Fruit fly (Drosophila melanogaster) whole organism, prepupa: ENCODE data around the gene CG10660.

ENCODE experiments used
- Blimp-1 ChIP-seq: fragments of 200-800 bp; sonication (Bioruptor generic); optimal IDR thresholded peaks from 3 replicates; lab custom pipeline; 2017; ENCODE audit warnings: missing biosample characterization, missing genetic modification characterization, mild to moderate bottlenecking, moderate library complexity, missing genetic modification reagents
- CG10631 ChIP-seq: fragments of 200-800 bp; sonication (Bioruptor generic); optimal IDR thresholded peaks from 2 replicates; lab custom pipeline; 2016; ENCODE audit warnings: missing biosample characterization, missing genetic modification characterization
- CG10669 ChIP-seq: fragments of 200-800 bp; sonication (Bioruptor generic); optimal IDR thresholded peaks from 3 replicates; lab custom pipeline; 2018; ENCODE audit warnings: missing biosample characterization, mild to moderate bottlenecking, missing genetic modification characterization, moderate library complexity
- CG11762 ChIP-seq: fragments of 200-800 bp; sonication (Bioruptor generic); optimal IDR thresholded peaks from 3 replicates; lab custom pipeline; 2016; ENCODE audit warnings: missing biosample characterization, missing genetic modification characterization; ENCODE audit not compliant: insufficient read depth
- CG1621 ChIP-seq: fragments of 200-800 bp; sonication (Bioruptor generic); optimal IDR thresholded peaks from 3 replicates; lab custom pipeline; 2018; ENCODE audit warnings: missing biosample characterization, mild to moderate bottlenecking, missing genetic modification characterization
- CG16779 ChIP-seq: fragments of 200-800 bp; sonication (Bioruptor generic); optimal IDR thresholded peaks from 3 replicates; lab custom pipeline; 2017; ENCODE audit warnings: missing biosample characterization, mild to moderate bottlenecking, missing genetic modification characterization
- CG3032 ChIP-seq: fragments of 200-800 bp; optimal IDR thresholded peaks from 2 replicates; lab custom pipeline; 2019; ENCODE audit warnings: missing biosample characterization, mild to moderate bottlenecking, missing genetic modification characterization, moderate library complexity
- CG31627 ChIP-seq: fragments of 200-800 bp; sonication (Bioruptor generic); optimal IDR thresholded peaks from 3 replicates; lab custom pipeline; 2016; ENCODE audit warnings: missing biosample characterization, missing genetic modification characterization
- CG34406 ChIP-seq: fragments of 200-800 bp; sonication (Bioruptor generic); optimal IDR thresholded peaks from 3 replicates; lab custom pipeline; 2016; ENCODE audit warnings: missing biosample characterization, missing genetic modification characterization
- CG4318 ChIP-seq: fragments of 200-800 bp; sonication (Bioruptor generic); optimal IDR thresholded peaks from 3 replicates; lab custom pipeline; 2017; ENCODE audit warnings: missing biosample characterization, mild to moderate bottlenecking, missing genetic modification characterization
- CG6163 ChIP-seq: fragments of 200-800 bp; sonication (Bioruptor generic); IDR thresholded peaks from 3 replicates; pipeline ENCODE4 v1.3.6; 2022; ENCODE audit warnings: missing biosample characterization, missing genetic modification characterization
- CG6276 ChIP-seq: fragments of 200-800 bp; sonication (Bioruptor generic); optimal IDR thresholded peaks from 2 replicates; lab custom pipeline; 2017; ENCODE audit warnings: missing biosample characterization, mild to moderate bottlenecking, missing genetic modification characterization
- CG6792 ChIP-seq: fragments of 200-800 bp; sonication (Bioruptor generic); optimal IDR thresholded peaks from 3 replicates; lab custom pipeline; 2016; ENCODE audit warnings: missing biosample characterization, missing genetic modification characterization
- CG6808 ChIP-seq: fragments of 200-800 bp; sonication (Bioruptor generic); optimal IDR thresholded peaks from 3 replicates; lab custom pipeline; 2017; ENCODE audit warnings: missing biosample characterization, missing genetic modification characterization, mild to moderate bottlenecking, moderate library complexity, missing genetic modification reagents
- CG7368 ChIP-seq: fragments of 200-800 bp; sonication (Bioruptor generic); optimal IDR thresholded peaks from 3 replicates; lab custom pipeline; 2016; ENCODE audit warnings: missing biosample characterization, missing genetic modification characterization
- CG8119 ChIP-seq: fragments of 200-800 bp; sonication (Bioruptor generic); IDR thresholded peaks from 3 replicates; pipeline ENCODE4 v1.3.6; 2022; ENCODE audit warnings: missing biosample characterization, missing genetic modification characterization
- CG8319 ChIP-seq: fragments of 200-800 bp; sonication (Bioruptor generic); optimal IDR thresholded peaks from 3 replicates; lab custom pipeline; 2016; ENCODE audit warnings: missing biosample characterization, missing genetic modification characterization
- CG8632 ChIP-seq: fragments of 200-800 bp; sonication (Bioruptor generic); optimal IDR thresholded peaks from 3 replicates; lab custom pipeline; 2016; ENCODE audit warnings: missing biosample characterization, missing genetic modification characterization
- CG9139 ChIP-seq: fragments of 200-800 bp; sonication (Bioruptor generic); optimal IDR thresholded peaks from 3 replicates; lab custom pipeline; 2017; ENCODE audit warnings: missing biosample characterization, mild to moderate bottlenecking, missing genetic modification characterization
- Eip75B ChIP-seq: fragments of 200-800 bp; sonication (Bioruptor generic); optimal IDR thresholded peaks from 3 replicates; lab custom pipeline; 2016; ENCODE audit warnings: missing biosample characterization, missing genetic modification characterization
- Eip78C ChIP-seq: fragments of 200-800 bp; sonication (Bioruptor generic); peaks from one replicate; lab custom pipeline; 2016; ENCODE audit warnings: missing biosample characterization, missing genetic modification characterization
- Eip93F ChIP-seq: fragments of 200-800 bp; sonication (Bioruptor generic); optimal IDR thresholded peaks from 2 replicates; lab custom pipeline; 2016; ENCODE audit warnings: missing biosample characterization, mild to moderate bottlenecking, missing genetic modification characterization
- Ets21C ChIP-seq: fragments of 200-800 bp; sonication (Bioruptor generic); optimal IDR thresholded peaks from 3 replicates; lab custom pipeline; 2016; ENCODE audit warnings: missing biosample characterization, missing genetic modification characterization
- Ets96B ChIP-seq: fragments of 200-800 bp; optimal IDR thresholded peaks from 2 replicates; lab custom pipeline; 2019; ENCODE audit warnings: missing biosample characterization, mild to moderate bottlenecking, missing genetic modification characterization, moderate library complexity
- Gug ChIP-seq: fragments of 200-800 bp; sonication (Bioruptor generic); IDR thresholded peaks from 2 replicates; pipeline ENCODE4 v1.3.6; 2022; ENCODE audit warnings: missing biosample characterization, missing genetic modification characterization
- Hr38 ChIP-seq: sonication (Bioruptor generic); optimal IDR thresholded peaks from 2 replicates; lab custom pipeline; 2016; ENCODE audit warnings: missing biosample characterization, missing genetic modification characterization
- Hr39 ChIP-seq: fragments of 200-800 bp; sonication (Bioruptor generic); optimal IDR thresholded peaks from 2 replicates; lab custom pipeline; 2016; ENCODE audit warnings: missing biosample characterization, missing genetic modification characterization
- Hr4 ChIP-seq: fragments of 200-800 bp; sonication (Bioruptor generic); optimal IDR thresholded peaks from 3 replicates; lab custom pipeline; 2016; ENCODE audit warnings: missing biosample characterization, missing genetic modification characterization
- Lpt ChIP-seq: fragments of 200-800 bp; sonication (Bioruptor generic); optimal IDR thresholded peaks from 3 replicates; lab custom pipeline; 2016; ENCODE audit warnings: missing biosample characterization, missing genetic modification characterization
- OdsH ChIP-seq: fragments of 200-800 bp; sonication (Bioruptor generic); optimal IDR thresholded peaks from 3 replicates; lab custom pipeline; 2016; ENCODE audit warnings: missing biosample characterization, missing genetic modification characterization
- Smox ChIP-seq: fragments of 200-800 bp; sonication (Bioruptor generic); optimal IDR thresholded peaks from 3 replicates; lab custom pipeline; 2016; ENCODE audit warnings: missing biosample characterization, missing genetic modification characterization
- Sox14 ChIP-seq: fragments of 200-800 bp; sonication (Bioruptor generic); optimal IDR thresholded peaks from 3 replicates; lab custom pipeline; 2016; ENCODE audit warnings: missing biosample characterization, missing genetic modification characterization
- Sox15 ChIP-seq: fragments of 200-800 bp; sonication (Bioruptor generic); optimal IDR thresholded peaks from 3 replicates; lab custom pipeline; 2016; ENCODE audit warnings: missing biosample characterization, missing genetic modification characterization
- achi ChIP-seq: fragments of 200-800 bp; sonication (Bioruptor generic); optimal IDR thresholded peaks from 3 replicates; lab custom pipeline; 2016; ENCODE audit warnings: missing biosample characterization, missing genetic modification characterization
- cyc ChIP-seq: fragments of 200-800 bp; sonication (Bioruptor generic); optimal IDR thresholded peaks from 3 replicates; lab custom pipeline; 2016; ENCODE audit warnings: missing biosample characterization, missing genetic modification characterization
- dac ChIP-seq: fragments of 200-800 bp; sonication (Bioruptor generic); optimal IDR thresholded peaks from 2 replicates; lab custom pipeline; 2017; ENCODE audit warnings: missing biosample characterization, mild to moderate bottlenecking, missing genetic modification characterization
- dsx ChIP-seq: fragments of 200-800 bp; optimal IDR thresholded peaks from 3 replicates; lab custom pipeline; 2019; ENCODE audit warnings: missing biosample characterization, mild to moderate bottlenecking, missing genetic modification characterization, moderate library complexity; ENCODE audit not compliant: poor library complexity, severe bottlenecking
- eg ChIP-seq: fragments of 200-800 bp; sonication (Bioruptor generic); IDR thresholded peaks from 3 replicates; pipeline ENCODE4 v1.3.6; 2022; ENCODE audit warnings: missing biosample characterization, missing genetic modification characterization
- esn ChIP-seq: fragments of 200-800 bp; sonication (Bioruptor generic); optimal IDR thresholded peaks from 2 replicates; lab custom pipeline; 2016; ENCODE audit warnings: missing biosample characterization, mild to moderate bottlenecking, missing genetic modification characterization, moderate library complexity
- fd59A ChIP-seq: fragments of 200-800 bp; sonication (Bioruptor generic); optimal IDR thresholded peaks from 2 replicates; lab custom pipeline; 2017; ENCODE audit warnings: missing biosample characterization, mild to moderate bottlenecking, missing genetic modification characterization, missing genetic modification reagents
- fd85E ChIP-seq: fragments of 200-800 bp; sonication (Bioruptor generic); optimal IDR thresholded peaks from 3 replicates; lab custom pipeline; 2016; ENCODE audit warnings: missing biosample characterization, missing genetic modification characterization
- lz ChIP-seq: fragments of 200-800 bp; sonication (Bioruptor generic); optimal IDR thresholded peaks from 3 replicates; lab custom pipeline; 2016; ENCODE audit warnings: missing biosample characterization, missing genetic modification characterization
- net ChIP-seq: fragments of 200-800 bp; sonication (Bioruptor generic); optimal IDR thresholded peaks from 3 replicates; lab custom pipeline; 2016; ENCODE audit warnings: missing biosample characterization, missing genetic modification characterization
- pdm3 ChIP-seq: fragments of 200-800 bp; sonication (Bioruptor generic); optimal IDR thresholded peaks from 3 replicates; lab custom pipeline; 2016; ENCODE audit warnings: missing biosample characterization, missing genetic modification characterization
- salr ChIP-seq, 2 experiments: fragments of 200-800 bp; sonication (Bioruptor generic); optimal IDR thresholded peaks; 3 replicates each; lab custom pipeline; 2016 to 2018; ENCODE audit warnings: missing biosample characterization in 2 of 2, missing genetic modification characterization in 2 of 2, mild to moderate bottlenecking in 1 of 2
- spab ChIP-seq: fragments of 200-800 bp; sonication (Bioruptor generic); optimal IDR thresholded peaks from 2 replicates; lab custom pipeline; 2017; ENCODE audit warnings: missing biosample characterization, mild to moderate bottlenecking, missing genetic modification characterization, missing genetic modification reagents
- ss ChIP-seq, 2 experiments: fragments of 200-800 bp; sonication (Bioruptor generic); optimal IDR thresholded peaks; 2 replicates in 1 of 2; 3 replicates in 1 of 2; lab custom pipeline; 2017 to 2018; ENCODE audit warnings: mild to moderate bottlenecking in 2 of 2, missing biosample characterization in 2 of 2, missing genetic modification characterization in 2 of 2, moderate library complexity in 1 of 2
- svp ChIP-seq: fragments of 200-800 bp; sonication (Bioruptor generic); peaks from one replicate; lab custom pipeline; 2016; ENCODE audit warnings: missing biosample characterization, missing genetic modification characterization
- topi ChIP-seq: fragments of 200-800 bp; sonication (Bioruptor generic); optimal IDR thresholded peaks from 3 replicates; lab custom pipeline; 2016; ENCODE audit warnings: missing biosample characterization, missing genetic modification characterization
- vri ChIP-seq: fragments of 200-800 bp; sonication (Bioruptor generic); optimal IDR thresholded peaks from 3 replicates; lab custom pipeline; 2016; ENCODE audit warnings: missing biosample characterization, mild to moderate bottlenecking, missing genetic modification characterization

The CG10660 gene

DNA sequence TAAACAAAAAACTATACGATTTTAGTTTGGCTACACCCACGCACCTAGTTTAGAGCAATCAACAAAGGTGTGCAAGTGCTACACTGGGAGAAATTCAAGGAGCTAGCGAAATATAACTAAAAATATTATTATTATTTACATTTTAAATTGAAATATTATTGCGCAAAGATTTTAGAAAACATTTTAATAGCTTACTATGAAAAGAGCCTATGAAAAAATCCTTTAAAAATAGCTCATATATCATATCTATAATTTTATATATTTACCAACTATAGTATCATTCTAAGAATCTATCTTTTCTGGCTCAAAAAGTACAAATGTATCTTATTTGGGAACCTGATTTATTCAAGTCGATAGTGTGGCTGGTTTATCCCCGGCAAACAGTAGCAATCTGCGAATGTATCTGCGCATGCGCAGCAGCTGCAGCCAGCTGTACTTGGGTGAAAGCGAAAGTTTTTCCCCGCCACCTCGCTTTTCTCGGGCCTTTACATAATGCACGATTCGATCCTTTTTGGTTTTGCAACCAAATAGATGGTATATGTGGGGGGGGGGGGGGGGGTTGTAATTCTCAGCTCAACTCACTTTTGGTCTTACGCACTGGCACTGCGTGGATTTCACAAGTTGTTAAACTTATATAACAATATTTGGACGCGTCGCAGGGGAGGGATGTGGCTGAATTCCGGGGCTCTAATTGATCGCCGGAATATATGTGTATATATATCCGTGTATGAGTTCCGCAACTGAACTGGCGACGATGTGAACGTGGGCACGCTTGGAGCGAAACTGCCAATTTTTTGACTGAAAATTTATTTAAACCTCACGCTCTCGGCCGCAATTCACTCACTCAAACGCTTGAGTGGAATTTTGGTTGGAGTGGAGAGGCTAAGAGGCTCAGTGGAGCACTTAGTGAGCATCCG is 6.2 kb upstream of the CG10660 start, which contains the start of gene CG10657:
Gene CG10657, minus strand, starts transcription at position 789 of the 917 bp plus-strand sequence.
- TF ChIP-seq fd59A, result no peak
- peak; percentile 30 for TF ChIP-seq OdsH (GFP tag; lab: Kevin White, UChicago)
- TF ChIP-seq CG4318 (GFP tag; lab: Kevin White, UChicago), result no peak
- peak; percentile 28 for TF ChIP-seq CG1621 (tag; lab: Kevin White, UChicago)
- peak; percentile 43 for TF ChIP-seq Eip78C (GFP tag; lab: Kevin White, UChicago)
- peak in 1 of 2 experiments; percentile 29 for TF ChIP-seq salr (GFP tag; optimal IDR thresholded peaks at IDR 0.05; lab: Kevin White, UChicago)
- TF ChIP-seq Smox (GFP tag; lab: Kevin White, UChicago), result no peak
- TF ChIP-seq CG8632, result peak; percentile 4
- TF ChIP-seq CG7368 (GFP tag; lab: Kevin White, UChicago), result no peak
- TF ChIP-seq CG8119, result peak; percentile 77
- TF ChIP-seq CG8319 (GFP tag; lab: Kevin White, UChicago), result no peak
- no peak for TF ChIP-seq CG10669
- TF ChIP-seq CG16779 (tag; lab: Kevin White, UChicago), result no peak
- TF ChIP-seq Hr4, result peak; percentile 22
- TF ChIP-seq CG6792 (GFP tag; lab: Kevin White, UChicago), result no peak
- TF ChIP-seq dsx, result no peak
- peak; percentile 69; the same call in 2 of the 3 replicates for TF ChIP-seq eg (GFP tag; lab: Robert Waterston, UW)
- TF ChIP-seq Gug (GFP tag; lab: Robert Waterston, UW), result no peak
- TF ChIP-seq Ets96B (tag; lab: Kevin White, UChicago), result no peak
- no peak for TF ChIP-seq pdm3 (GFP tag; lab: Kevin White, UChicago)
- peak; percentile 3 for TF ChIP-seq CG11762 (GFP tag; lab: Kevin White, UChicago)
- no peak for TF ChIP-seq Sox14
- no peak for TF ChIP-seq dac (GFP tag; lab: Kevin White, UChicago)
- TF ChIP-seq net, result no peak
- no peak for TF ChIP-seq Eip75B
- no peak for TF ChIP-seq Ets21C (GFP tag; lab: Kevin White, UChicago)
- TF ChIP-seq cyc (GFP tag; lab: Kevin White, UChicago), result no peak
- TF ChIP-seq topi (GFP tag; lab: Kevin White, UChicago), result no peak
- TF ChIP-seq CG31627 (GFP tag; lab: Kevin White, UChicago), result no peak
- TF ChIP-seq Lpt (GFP tag; lab: Kevin White, UChicago), result no peak
- TF ChIP-seq svp (GFP tag; lab: Kevin White, UChicago), result no peak
- no peak for TF ChIP-seq Hr39 (GFP tag; lab: Kevin White, UChicago)
- TF ChIP-seq CG9139 (GFP tag; lab: Kevin White, UChicago), result no peak
- TF ChIP-seq CG6276 (GFP tag; lab: Kevin White, UChicago), result peak; percentile 59
- TF ChIP-seq ss (GFP tag; optimal IDR thresholded peaks at IDR 0.05; lab: Kevin White, UChicago), result no peak
- TF ChIP-seq lz (GFP tag; lab: Kevin White, UChicago), result no peak
- no peak for TF ChIP-seq CG6163 (GFP tag; lab: Robert Waterston, UW)
- no peak for TF ChIP-seq CG10631 (GFP tag; lab: Kevin White, UChicago)
- peak; percentile 66 for TF ChIP-seq vri (GFP tag; lab: Kevin White, UChicago)
- no peak for TF ChIP-seq Sox15 (GFP tag; lab: Kevin White, UChicago)
- TF ChIP-seq Hr38 (GFP tag; lab: Kevin White, UChicago), result no peak
- no peak for TF ChIP-seq CG3032 (tag; lab: Kevin White, UChicago)
- no peak for TF ChIP-seq esn (GFP tag; lab: Kevin White, UChicago)
- TF ChIP-seq CG34406, result no peak
- TF ChIP-seq Eip93F (GFP tag; lab: Kevin White, UChicago), result no peak
- TF ChIP-seq Blimp-1, result peak; percentile 97
- no peak for TF ChIP-seq achi (GFP tag; lab: Kevin White, UChicago)
- TF ChIP-seq spab (GFP tag; lab: Kevin White, UChicago), result no peak
- TF ChIP-seq CG6808 (GFP tag; lab: Kevin White, UChicago), result no peak
- TF ChIP-seq fd85E (GFP tag; lab: Kevin White, UChicago), result no peak
